Worm (Caenorhabditis elegans) whole organism, L2 larva: ENCODE data around the gene F58A3.4.

Experiments used
- F13H6.1 ChIP-seq: sonication (generic microtip); optimal IDR thresholded peaks from 2 replicates; lab custom pipeline; 2016; ENCODE audit warnings: missing genetic modification characterization, missing compliant biosample characterization
- Y55F3AM.14 ChIP-seq: fragments of 200-800 bp; sonication (Bioruptor generic); optimal IDR thresholded peaks from 2 replicates; lab custom pipeline; 2018; ENCODE audit warnings: mild to moderate bottlenecking, missing genetic modification characterization, missing compliant biosample characterization
- ceh-82 ChIP-seq: fragments of 150-350 bp; optimal IDR thresholded peaks from 2 replicates; lab custom pipeline; 2014; ENCODE audit warnings: missing biosample characterization, missing genetic modification characterization

DNA sequence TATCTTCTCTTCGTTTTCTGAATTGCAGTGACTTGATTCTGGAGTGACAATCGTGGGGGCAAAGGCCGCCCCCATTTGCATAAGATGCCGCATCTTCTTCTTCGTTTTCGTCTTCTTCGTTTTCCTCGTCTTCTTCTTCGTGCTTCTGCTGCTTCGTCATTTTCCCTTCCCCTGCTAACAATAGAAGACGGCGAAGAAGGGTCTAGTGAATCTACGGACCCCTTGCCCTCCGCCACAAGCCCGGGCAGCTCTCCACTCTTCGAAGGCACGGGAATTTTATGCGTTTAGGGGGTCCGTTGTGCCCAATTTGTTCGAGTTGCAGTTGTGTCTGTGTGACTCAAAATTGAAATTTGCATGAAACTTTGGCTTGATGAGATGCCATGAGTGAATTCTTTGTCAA is 21.4 kb upstream of the F58A3.4 start:
- TF ChIP-seq ceh-82 (tag; lab: Kevin White, UChicago): no peak
- no peak for TF ChIP-seq Y55F3AM.14 (GFP tag; lab: Kevin White, UChicago)
- no peak for TF ChIP-seq F13H6.1 (tag; lab: Kevin White, UChicago)
